Worm (Caenorhabditis elegans) whole organism, L1 larva: ENCODE results near the gene F54F2.7.
A peak's percentile ranks its signal among the peaks of the same experiment; 100 is the strongest.

Source experiments
- C04F5.9 ChIP-seq: sonication (generic microtip); optimal IDR thresholded peaks from 2 replicates; lab custom pipeline; 2016; ENCODE audit warnings: missing genetic modification characterization, missing compliant biosample characterization
- C16A3.4 ChIP-seq: fragments of 150-350 bp; optimal IDR thresholded peaks from 2 replicates; lab custom pipeline; 2014; ENCODE audit warnings: missing biosample characterization, missing genetic modification characterization
- C34B4.2 ChIP-seq: sonication (generic microtip); optimal IDR thresholded peaks from 2 replicates; lab custom pipeline; 2017; ENCODE audit warnings: mild to moderate bottlenecking, missing genetic modification characterization, missing compliant biosample characterization
- F16B12.6 ChIP-seq: fragments of 150-350 bp; optimal IDR thresholded peaks from 2 replicates; lab custom pipeline; 2014; ENCODE audit warnings: missing biosample characterization, missing genetic modification characterization
- aha-1 ChIP-seq: fragments of 150-350 bp; optimal IDR thresholded peaks from 2 replicates; lab custom pipeline; 2014; ENCODE audit warnings: missing biosample characterization, missing genetic modification characterization
- alr-1 ChIP-seq: fragments of 200-800 bp; sonication (Bioruptor generic); optimal IDR thresholded peaks from 2 replicates; lab custom pipeline; 2018; ENCODE audit warnings: borderline replicate concordance, mild to moderate bottlenecking, missing genetic modification characterization, missing compliant biosample characterization
- aly-2 ChIP-seq: fragments of 150-350 bp; optimal IDR thresholded peaks from 2 replicates; lab custom pipeline; 2014; ENCODE audit warnings: missing biosample characterization, missing genetic modification characterization
- blmp-1 ChIP-seq: fragments of 150-350 bp; optimal IDR thresholded peaks from 2 replicates; lab custom pipeline; 2014; ENCODE audit warnings: missing biosample characterization, missing genetic modification characterization
- ceh-63 ChIP-seq: fragments of 200-800 bp; sonication (Bioruptor generic); optimal IDR thresholded peaks from 2 replicates; lab custom pipeline; 2018; ENCODE audit warnings: mild to moderate bottlenecking, missing genetic modification characterization, missing compliant biosample characterization
- ceh-8 ChIP-seq: fragments of 200-800 bp; sonication (Bioruptor generic); optimal IDR thresholded peaks from 2 replicates; lab custom pipeline; 2018; ENCODE audit warnings: mild to moderate bottlenecking, missing genetic modification characterization, moderate library complexity, missing compliant biosample characterization
- ceh-82 ChIP-seq, 3 experiments: fragments of 150-350 bp in 1 of 3; sonication (generic microtip) in 2 of 3; optimal IDR thresholded peaks; 2 replicates each; lab custom pipeline; 2014 to 2017; ENCODE audit warnings: missing biosample characterization in 3 of 3, missing genetic modification characterization in 3 of 3
- ces-1 ChIP-seq: fragments of 150-350 bp; optimal IDR thresholded peaks from 2 replicates; lab custom pipeline; 2014; ENCODE audit warnings: missing biosample characterization, missing genetic modification reagents, missing genetic modification characterization
- dpl-1 ChIP-seq, 3 experiments: fragments of 150-350 bp in 2 of 3; sonication (generic microtip) in 1 of 3; optimal IDR thresholded peaks; 2 replicates each; lab custom pipeline; 2014 to 2017; ENCODE audit warnings: missing biosample characterization in 3 of 3, missing genetic modification characterization in 3 of 3, missing genetic modification reagents in 3 of 3
- efl-1 ChIP-seq, 4 experiments: fragments of 150-350 bp; optimal IDR thresholded peaks in 3 of 4; peaks in 1 of 4; 1 replicate in 1 of 4; 2 replicates in 3 of 4; lab custom pipeline; 2014; ENCODE audit warnings: missing biosample characterization in 2 of 4, missing genetic modification characterization in 2 of 4, missing genetic modification reagents in 2 of 4
- egl-27 ChIP-seq, 2 experiments: fragments of 150-350 bp in 1 of 2; sonication (generic microtip); optimal IDR thresholded peaks; 3 replicates each; lab custom pipeline; 2017 to 2018; ENCODE audit warnings: missing biosample characterization in 2 of 2, missing genetic modification characterization in 2 of 2, missing genetic modification reagents in 2 of 2
- elt-3 ChIP-seq, 6 experiments: fragments of 150-350 bp in 1 of 6; sonication (generic microtip); optimal IDR thresholded peaks; 2 replicates each; lab custom pipeline; 2017 to 2018; ENCODE audit warnings: missing biosample characterization in 6 of 6, missing genetic modification characterization in 6 of 6, inconsistent platforms in 1 of 6
- ets-5 ChIP-seq: fragments of 200-800 bp; sonication (Bioruptor generic); IDR thresholded peaks from 2 replicates; pipeline ENCODE4 v1.3.6; 2022; ENCODE audit warnings: missing genetic modification characterization, missing compliant biosample characterization
- fkh-4 ChIP-seq: sonication (generic microtip); optimal IDR thresholded peaks from 2 replicates; lab custom pipeline; 2016; ENCODE audit warnings: missing compliant biosample characterization, missing genetic modification characterization, borderline replicate concordance
- fkh-8 ChIP-seq: sonication (generic microtip); optimal IDR thresholded peaks from 2 replicates; lab custom pipeline; 2016; ENCODE audit warnings: mild to moderate bottlenecking, missing genetic modification characterization, missing compliant biosample characterization
- fos-1 ChIP-seq: fragments of 150-350 bp; optimal IDR thresholded peaks from 2 replicates; lab custom pipeline; 2014; ENCODE audit warnings: missing biosample characterization, missing genetic modification characterization
- hpl-2 ChIP-seq: fragments of 150-350 bp; optimal IDR thresholded peaks from 2 replicates; lab custom pipeline; 2014; ENCODE audit warnings: missing biosample characterization, missing genetic modification reagents, missing genetic modification characterization
- irx-1 ChIP-seq: sonication (generic microtip); optimal IDR thresholded peaks from 2 replicates; lab custom pipeline; 2016; ENCODE audit warnings: missing genetic modification characterization, missing compliant biosample characterization
- isw-1 ChIP-seq: fragments of 200-800 bp; sonication (Bioruptor generic); IDR thresholded peaks from 2 replicates; pipeline ENCODE4 v1.3.6; 2022; ENCODE audit warnings: missing genetic modification characterization, missing compliant biosample characterization
- lin-13 ChIP-seq: fragments of 150-350 bp; optimal IDR thresholded peaks from 2 replicates; lab custom pipeline; 2014; ENCODE audit warnings: missing biosample characterization, missing genetic modification reagents, missing genetic modification characterization
- lin-35 ChIP-seq, 2 experiments: fragments of 150-350 bp; optimal IDR thresholded peaks; 2 replicates each; lab custom pipeline; 2014; ENCODE audit warnings: missing biosample characterization in 2 of 2, missing genetic modification characterization in 2 of 2, missing genetic modification reagents in 2 of 2
- lir-3 ChIP-seq: sonication (generic microtip); optimal IDR thresholded peaks from 2 replicates; lab custom pipeline; 2016; ENCODE audit warnings: mild to moderate bottlenecking, missing genetic modification characterization, moderate library complexity, missing compliant biosample characterization; ENCODE audit not compliant: poor library complexity
- mep-1 ChIP-seq: fragments of 150-350 bp; optimal IDR thresholded peaks from 2 replicates; lab custom pipeline; 2014; ENCODE audit warnings: missing biosample characterization, missing genetic modification characterization
- nhr-12 ChIP-seq: sonication (generic microtip); optimal IDR thresholded peaks from 2 replicates; lab custom pipeline; 2017; ENCODE audit warnings: missing biosample characterization, missing genetic modification characterization
- nhr-19 ChIP-seq: fragments of 200-800 bp; sonication (Bioruptor generic); conservative IDR thresholded peaks from 2 replicates; pipeline ENCODE4 v1.3.6; 2022; ENCODE audit warnings: missing genetic modification characterization, missing compliant biosample characterization
- nhr-20 ChIP-seq: sonication (generic microtip); optimal IDR thresholded peaks from 2 replicates; lab custom pipeline; 2016; ENCODE audit warnings: mild to moderate bottlenecking, missing genetic modification characterization, missing compliant biosample characterization
- nhr-28 ChIP-seq: fragments of 150-350 bp; optimal IDR thresholded peaks from 2 replicates; lab custom pipeline; 2014; ENCODE audit warnings: missing biosample characterization, missing genetic modification characterization
- nhr-47 ChIP-seq: sonication (generic microtip); optimal IDR thresholded peaks from 2 replicates; lab custom pipeline; 2016; ENCODE audit warnings: mild to moderate bottlenecking, missing genetic modification characterization, moderate library complexity, missing compliant biosample characterization
- nhr-71 ChIP-seq: sonication (generic microtip); optimal IDR thresholded peaks from 2 replicates; lab custom pipeline; 2016; ENCODE audit warnings: mild to moderate bottlenecking, missing genetic modification characterization, moderate library complexity, missing compliant biosample characterization
- nhr-77 ChIP-seq: fragments of 150-350 bp; optimal IDR thresholded peaks from 2 replicates; lab custom pipeline; 2014; ENCODE audit warnings: missing biosample characterization, missing genetic modification characterization
- nhr-85 ChIP-seq: sonication (generic microtip); peaks from one replicate; lab custom pipeline; 2016; ENCODE audit warnings: missing genetic modification characterization, inconsistent platforms, missing compliant biosample characterization
- nhr-90 ChIP-seq: sonication (generic microtip); optimal IDR thresholded peaks from 2 replicates; lab custom pipeline; 2016; ENCODE audit warnings: mild to moderate bottlenecking, missing genetic modification characterization, missing compliant biosample characterization; ENCODE audit not compliant: poor library complexity
- pax-3 ChIP-seq: fragments of 200-800 bp; sonication (Bioruptor generic); optimal IDR thresholded peaks from 2 replicates; lab custom pipeline; 2018; ENCODE audit warnings: mild to moderate bottlenecking, missing genetic modification characterization, moderate library complexity, missing compliant biosample characterization
- skn-1 ChIP-seq: fragments of 150-350 bp; optimal IDR thresholded peaks from 2 replicates; lab custom pipeline; 2014; ENCODE audit warnings: missing biosample characterization, missing genetic modification characterization
- snpc-4 ChIP-seq: fragments of 150-350 bp; optimal IDR thresholded peaks from 2 replicates; lab custom pipeline; 2014; ENCODE audit warnings: missing biosample characterization, missing genetic modification characterization
- sox-4 ChIP-seq: sonication (generic microtip); optimal IDR thresholded peaks from 2 replicates; lab custom pipeline; 2016; ENCODE audit warnings: missing genetic modification characterization, missing compliant biosample characterization
- sptf-1 ChIP-seq: fragments of 150-350 bp; optimal IDR thresholded peaks from 2 replicates; lab custom pipeline; 2014; ENCODE audit warnings: missing biosample characterization, missing genetic modification characterization
- swsn-7 ChIP-seq: sonication (generic microtip); optimal IDR thresholded peaks from 2 replicates; lab custom pipeline; 2016; ENCODE audit warnings: missing genetic modification characterization, missing compliant biosample characterization
- unc-30 ChIP-seq: sonication (generic microtip); optimal IDR thresholded peaks from 2 replicates; lab custom pipeline; 2017; ENCODE audit warnings: missing biosample characterization, missing genetic modification characterization
- unc-62 ChIP-seq: fragments of 150-350 bp; optimal IDR thresholded peaks from 2 replicates; lab custom pipeline; 2014; ENCODE audit warnings: missing biosample characterization, missing genetic modification reagents, missing genetic modification characterization
- unc-86 ChIP-seq: sonication (generic microtip); optimal IDR thresholded peaks from 2 replicates; lab custom pipeline; 2016; ENCODE audit warnings: missing genetic modification characterization, missing compliant biosample characterization
- unc-98 ChIP-seq: fragments of 200-800 bp; sonication (Bioruptor generic); IDR thresholded peaks from 2 replicates; pipeline ENCODE4 v1.3.6; 2022; ENCODE audit warnings: missing genetic modification characterization, missing compliant biosample characterization
- vab-15 ChIP-seq: sonication (generic microtip); optimal IDR thresholded peaks from 2 replicates; lab custom pipeline; 2017; ENCODE audit warnings: missing genotype, mild to moderate bottlenecking, missing genetic modification characterization, missing compliant biosample characterization
- xbp-1 ChIP-seq: sonication (generic microtip); optimal IDR thresholded peaks from 2 replicates; lab custom pipeline; 2016; ENCODE audit warnings: missing genetic modification characterization, missing compliant biosample characterization

Gene F54F2.7

DNA sequence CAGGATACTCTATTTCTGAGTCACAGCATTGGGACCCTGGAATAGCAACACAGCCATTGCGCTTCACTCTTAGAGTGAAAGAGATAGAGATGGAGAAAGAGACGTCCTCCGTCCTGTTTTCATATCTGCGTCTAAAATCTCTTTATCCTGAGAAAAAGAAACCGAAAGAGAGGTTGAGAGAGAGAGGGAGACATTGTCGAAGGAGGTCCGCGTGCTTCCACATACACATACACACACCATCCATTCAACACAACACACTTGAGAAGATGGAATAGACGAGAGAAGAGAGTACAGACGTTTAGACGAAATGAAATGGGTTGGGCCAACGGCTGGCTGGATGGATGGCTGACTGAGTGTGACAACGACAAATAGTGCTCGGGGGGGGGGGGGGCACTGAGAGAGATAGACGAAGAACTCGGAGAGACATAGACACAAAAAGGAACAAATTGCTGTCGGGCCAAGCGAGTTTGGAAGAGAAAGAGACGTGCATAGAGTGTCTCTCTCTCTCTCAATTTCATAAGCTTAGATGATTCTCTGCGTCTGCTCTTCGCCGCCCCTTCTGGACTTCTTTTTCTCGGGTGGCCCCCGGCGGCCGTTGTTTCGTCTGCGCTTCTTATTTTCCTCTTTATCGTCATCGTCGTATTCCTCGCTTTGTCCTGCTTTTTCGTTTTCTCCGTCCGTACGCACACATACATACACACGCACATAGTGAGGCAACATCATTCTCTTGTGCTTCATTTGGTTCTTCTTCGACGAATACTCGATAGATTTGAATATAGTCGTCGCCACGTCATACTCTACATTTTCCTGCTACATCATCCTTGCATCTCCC lies 7.0 kb downstream of the F54F2.7 start, which contains the start of gene F54F2.6 (continued):
- peak; percentile 60 for TF ChIP-seq lir-3 (tag; lab: Kevin White, UChicago)
- peak; percentile 59 for TF ChIP-seq sox-4
- peak; percentile 92 for TF ChIP-seq fos-1
- TF ChIP-seq C34B4.2 (tag; lab: Kevin White, UChicago): no peak
- TF ChIP-seq C04F5.9 (tag; lab: Kevin White, UChicago): no peak
- TF ChIP-seq pax-3: peak; percentile 86
- TF ChIP-seq swsn-7 (tag; lab: Kevin White, UChicago): peak; percentile 94
- peak; percentile 26 to 60 (median 51) for TF ChIP-seq dpl-1 (GFP tag; optimal IDR thresholded peaks at IDR 0.05; lab: Kevin White, UChicago)
- TF ChIP-seq nhr-12 (tag; lab: Kevin White, UChicago): no peak
- peak in 1 of 6 experiments; percentile 23 for TF ChIP-seq elt-3 (tag; optimal IDR thresholded peaks at IDR 0.05; lab: Kevin White, UChicago)
- TF ChIP-seq mep-1 (tag; lab: Kevin White, UChicago): peak; percentile 95
- TF ChIP-seq irx-1: peak; percentile 89
- TF ChIP-seq efl-1 (optimal IDR thresholded peaks at IDR 0.05; lab: Kevin White, UChicago): peak; percentile 73 to 79
- TF ChIP-seq efl-1 (GFP tag; optimal IDR thresholded peaks at IDR 0.05 in 1 of 2; lab: Kevin White, UChicago): peak; percentile 22 to 95
- peak; percentile 73 for TF ChIP-seq C16A3.4 (tag; lab: Kevin White, UChicago)
- TF ChIP-seq ceh-82 (tag; optimal IDR thresholded peaks at IDR 0.05; lab: Kevin White, UChicago): peak; percentile 74 to 86 (median 75)
- TF ChIP-seq snpc-4: peak; percentile 62
- peak; percentile 87 for TF ChIP-seq nhr-77 (tag; lab: Kevin White, UChicago)
- TF ChIP-seq blmp-1 (tag; lab: Kevin White, UChicago): peak; percentile 84
- TF ChIP-seq nhr-85 (tag; lab: Kevin White, UChicago): peak; percentile 97

DNA sequence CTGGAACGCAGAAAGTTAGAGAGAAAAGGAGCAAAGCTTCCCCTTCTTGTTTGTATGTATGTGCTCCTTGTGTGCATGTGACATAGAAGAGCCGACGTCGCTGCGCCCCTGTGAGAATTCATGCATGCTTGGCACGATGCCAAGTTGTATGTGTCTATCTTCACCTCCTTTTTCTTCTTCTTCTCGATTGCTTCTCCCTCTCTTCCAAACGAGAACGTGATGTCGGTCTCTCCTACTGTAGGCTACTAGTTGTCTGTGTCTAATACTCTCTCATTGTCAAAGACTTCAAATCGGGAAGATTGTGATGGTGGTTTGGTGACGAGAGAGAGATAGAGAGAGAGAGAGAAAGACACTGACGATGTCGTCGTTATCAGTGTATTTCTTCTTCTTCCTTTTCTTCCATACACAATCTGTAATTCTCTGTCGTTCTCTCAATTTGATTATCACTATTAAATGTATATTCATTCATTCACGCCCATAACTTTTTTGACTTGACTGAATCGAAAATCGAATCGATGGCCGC lies 9.9 kb downstream of the F54F2.7 start:
- TF ChIP-seq ets-5 (GFP tag; lab: Robert Waterston, UW): no peak
- TF ChIP-seq hpl-2: peak; percentile 36
- TF ChIP-seq alr-1 (tag; lab: Kevin White, UChicago): no peak
- peak; percentile 95 for TF ChIP-seq nhr-71 (tag; lab: Kevin White, UChicago)
- TF ChIP-seq lin-13: peak; percentile 77
- peak; percentile 87 for TF ChIP-seq fos-1
- TF ChIP-seq fkh-8 (tag; lab: Kevin White, UChicago): peak; percentile 93
- peak; percentile 89 for TF ChIP-seq nhr-20
- peak; percentile 11 for TF ChIP-seq fkh-4 (tag; lab: Kevin White, UChicago)
- TF ChIP-seq aly-2 (tag; lab: Kevin White, UChicago): no peak
- no peak for TF ChIP-seq unc-98 (GFP tag; lab: Robert Waterston, UW)
- peak; percentile 68 for TF ChIP-seq irx-1
- peak; percentile 68 to 73 (median 69) for TF ChIP-seq ceh-82 (tag; optimal IDR thresholded peaks at IDR 0.05; lab: Kevin White, UChicago)
- TF ChIP-seq sptf-1: no peak
- peak; percentile 70 to 82 for TF ChIP-seq lin-35 (GFP tag; optimal IDR thresholded peaks at IDR 0.05; lab: Kevin White, UChicago)
- TF ChIP-seq pax-3: peak; percentile 77
- TF ChIP-seq nhr-19: peak; percentile 72
- TF ChIP-seq vab-15 (tag; lab: Kevin White, UChicago): peak; percentile 25
- peak in 2 of 3 experiments; percentile 27 to 48 for TF ChIP-seq dpl-1 (GFP tag; optimal IDR thresholded peaks at IDR 0.05; lab: Kevin White, UChicago)
- TF ChIP-seq isw-1 (GFP tag; lab: Robert Waterston, UW): peak; percentile 52
- TF ChIP-seq ces-1 (GFP tag; lab: Kevin White, UChicago): no peak
- TF ChIP-seq nhr-28 (tag; lab: Kevin White, UChicago): no peak
- TF ChIP-seq nhr-47 (tag; lab: Kevin White, UChicago): peak; percentile 88
- TF ChIP-seq C16A3.4 (tag; lab: Kevin White, UChicago): peak; percentile 82
- peak; percentile 52 to 55 for TF ChIP-seq egl-27 (tag; optimal IDR thresholded peaks at IDR 0.05; lab: Kevin White, UChicago)
- peak; percentile 28 for TF ChIP-seq ceh-8 (GFP tag; lab: Kevin White, UChicago)
- peak; percentile 73 for TF ChIP-seq sox-4
- no peak for TF ChIP-seq F16B12.6
- peak; percentile 85 for TF ChIP-seq nhr-90 (tag; lab: Kevin White, UChicago)
- TF ChIP-seq xbp-1 (tag; lab: Kevin White, UChicago): peak; percentile 70
- no peak for TF ChIP-seq unc-62 (GFP tag; lab: Kevin White, UChicago)
- no peak for TF ChIP-seq unc-30 (tag; lab: Kevin White, UChicago)
- TF ChIP-seq aha-1: no peak
- peak; percentile 92 for TF ChIP-seq unc-86 (tag; lab: Kevin White, UChicago)
- TF ChIP-seq ceh-63 (GFP tag; lab: Kevin White, UChicago): no peak
- TF ChIP-seq skn-1 (tag; lab: Kevin White, UChicago): no peak
